Worm (Caenorhabditis elegans): ENCODE results near the gene R74.8.
A peak's percentile ranks its signal among the peaks of the same experiment; 100 is the strongest.

Gene R74.8

ce11 chrIII:4205751-4206327 is at the start of gene R74.8:
TSS of gene R74.8 (plus strand) at chrIII:4206277.
- TF ChIP-seq lsy-2 (tag; optimal IDR thresholded peaks at IDR 0.05): peak in 1 of 2 experiments; percentile 63
- no peak for TF ChIP-seq mef-2 (tag; optimal IDR thresholded peaks at IDR 0.05)
- TF ChIP-seq ets-5 (GFP tag; IDR thresholded peaks at IDR 0.05): no peak
- TF ChIP-seq ztf-4 (tag; optimal IDR thresholded peaks at IDR 0.05): no peak
- no peak for TF ChIP-seq egl-13 (tag; optimal IDR thresholded peaks at IDR 0.05)
- no peak for TF ChIP-seq aha-1 (tag; optimal IDR thresholded peaks at IDR 0.05)
- no peak for TF ChIP-seq swsn-7 (tag; optimal IDR thresholded peaks at IDR 0.05)
- TF ChIP-seq lin-13 (GFP tag; optimal IDR thresholded peaks at IDR 0.05): no peak
- peak; percentile 28 for TF ChIP-seq blmp-1 (tag; optimal IDR thresholded peaks at IDR 0.05)

ce11 chrIII:4157298-4157697 is 48.8 kb upstream of the R74.8 start, which contains the start of gene C16C10.9:
TSS of gene C16C10.9 (minus strand) at chrIII:4157398.
- TF ChIP-seq aly-2 (tag; optimal IDR thresholded peaks at IDR 0.05) (no peak), elt-3 (tag; optimal IDR thresholded peaks at IDR 0.05) (no peak), lin-39 (tag; optimal IDR thresholded peaks at IDR 0.05) (no peak), nhr-76 (tag; optimal IDR thresholded peaks at IDR 0.05) (no peak), fkh-4 (tag; optimal IDR thresholded peaks at IDR 0.05; ENCODE audit: borderline replicate concordance) (no peak), tbx-2 (tag; optimal IDR thresholded peaks at IDR 0.05) (no peak), nhr-11 (tag; optimal IDR thresholded peaks at IDR 0.05) (no peak), mab-9 (GFP tag; IDR thresholded peaks at IDR 0.05) (no peak)

- no peak for TF ChIP-seq snu-23 (GFP tag; optimal IDR thresholded peaks at IDR 0.05)
- TF ChIP-seq zip-4 (GFP tag; optimal IDR thresholded peaks at IDR 0.05): no peak
- TF ChIP-seq ama-1 (optimal IDR thresholded peaks at IDR 0.05): no peak
- no peak for TF ChIP-seq nhr-90 (tag; optimal IDR thresholded peaks at IDR 0.05; ENCODE audit: poor library complexity)
- no peak for TF ChIP-seq jun-1 (tag; optimal IDR thresholded peaks at IDR 0.05)
Measured at ce11 chrIII:4160937-4161336, 45.1 kb upstream of the R74.8 start, which contains the start of gene C01G12.16. TSS of gene C01G12.16 (plus strand) at chrIII:4161237.

- no peak for TF ChIP-seq jun-1 (tag; optimal IDR thresholded peaks at IDR 0.05)
- no peak for TF ChIP-seq lin-14 (GFP tag; optimal IDR thresholded peaks at IDR 0.05)
- no peak for TF ChIP-seq pqm-1 (tag; optimal IDR thresholded peaks at IDR 0.05)
- TF ChIP-seq nhr-71 (tag; optimal IDR thresholded peaks at IDR 0.05): no peak
- no peak for TF ChIP-seq snpc-4 (tag; optimal IDR thresholded peaks at IDR 0.05)
- TF ChIP-seq unc-130 (tag; optimal IDR thresholded peaks at IDR 0.05): no peak
- TF ChIP-seq nhr-90 (tag; optimal IDR thresholded peaks at IDR 0.05; ENCODE audit: poor library complexity): no peak
- no peak for TF ChIP-seq nhr-84 (tag; optimal IDR thresholded peaks at IDR 0.05)
- no peak for TF ChIP-seq xbp-1 (tag; optimal IDR thresholded peaks at IDR 0.05)
- no peak for TF ChIP-seq fkh-10 (GFP tag; optimal IDR thresholded peaks at IDR 0.05)
- TF ChIP-seq lin-35 (GFP tag; optimal IDR thresholded peaks at IDR 0.05): no peak
- no peak for TF ChIP-seq mab-9 (GFP tag; IDR thresholded peaks at IDR 0.05)
- no peak for TF ChIP-seq unc-98 (GFP tag; IDR thresholded peaks at IDR 0.05)
- TF ChIP-seq aly-2 (tag; optimal IDR thresholded peaks at IDR 0.05): no peak
- TF ChIP-seq tbx-2 (tag; optimal IDR thresholded peaks at IDR 0.05): no peak
- no peak for TF ChIP-seq zag-1 (tag; optimal IDR thresholded peaks at IDR 0.05)
- TF ChIP-seq dpl-1 (GFP tag; optimal IDR thresholded peaks at IDR 0.05): no peak
- TF ChIP-seq grh-1 (GFP tag; IDR thresholded peaks at IDR 0.05): no peak
- no peak for TF ChIP-seq lsy-2 (tag; optimal IDR thresholded peaks at IDR 0.05)
Measured at ce11 chrIII:4164071-4164470, 42.0 kb upstream of the R74.8 start, which contains the start of gene C16C10.8. TSS of gene C16C10.8 (minus strand) at chrIII:4164171.

- no peak for TF ChIP-seq vab-15 (tag; optimal IDR thresholded peaks at IDR 0.05)
- TF ChIP-seq tlp-1 (tag; optimal IDR thresholded peaks at IDR 0.05): no peak
- no peak for TF ChIP-seq hpl-2 (GFP tag; optimal IDR thresholded peaks at IDR 0.05)
- TF ChIP-seq ets-5 (GFP tag; IDR thresholded peaks at IDR 0.05): no peak
- TF ChIP-seq rnt-1 (tag; optimal IDR thresholded peaks at IDR 0.05): no peak
- no peak for TF ChIP-seq unc-30 (tag; optimal IDR thresholded peaks at IDR 0.05)
- no peak for TF ChIP-seq mdl-1 (tag; optimal IDR thresholded peaks at IDR 0.05)
- TF ChIP-seq nhr-11 (tag; optimal IDR thresholded peaks at IDR 0.05): no peak
- TF ChIP-seq fos-1 (tag; optimal IDR thresholded peaks at IDR 0.05): no peak
- TF ChIP-seq nhr-237 (tag; optimal IDR thresholded peaks at IDR 0.05): no peak
- TF ChIP-seq fkh-8 (tag; optimal IDR thresholded peaks at IDR 0.05): no peak
- TF ChIP-seq pqm-1 (tag; optimal IDR thresholded peaks at IDR 0.05): no peak
Measured at ce11 chrIII:4166745-4167144, 39.3 kb upstream of the R74.8 start, which contains the start of gene rnf-5. TSS of gene rnf-5 (minus strand) at chrIII:4166845.
